Fruit fly (Drosophila melanogaster) whole organism, embryonic: Measurements from ENCODE around the gene MESR6.

Source experiments
- ATbp ChIP-seq: fragments of 200-800 bp; sonication (Bioruptor generic); optimal IDR thresholded peaks from 2 replicates; lab custom pipeline; 2017; ENCODE audit warnings: missing biosample characterization, mild to moderate bottlenecking, missing genetic modification characterization, missing genetic modification reagents
- Bdp1 ChIP-seq: fragments of 200-800 bp; sonication (Bioruptor generic); optimal IDR thresholded peaks from 3 replicates; lab custom pipeline; 2016; ENCODE audit warnings: missing biosample characterization, missing genetic modification characterization
- Bgb ChIP-seq: fragments of 200-800 bp; sonication (Bioruptor generic); IDR thresholded peaks from 2 replicates; pipeline ENCODE4 v1.3.6; 2022; ENCODE audit warnings: missing biosample characterization, missing genetic modification characterization; ENCODE audit not compliant: partially characterized antibody
- Bteb2 ChIP-seq: fragments of 200-800 bp; sonication (Bioruptor generic); optimal IDR thresholded peaks from 2 replicates; lab custom pipeline; 2016; ENCODE audit warnings: missing biosample characterization, missing genetic modification characterization
- CG1024 ChIP-seq: fragments of 200-800 bp; sonication (Bioruptor generic); IDR thresholded peaks from 2 replicates; pipeline ENCODE4 v1.3.6; 2022; ENCODE audit warnings: missing biosample characterization, missing genetic modification characterization
- CG10274 ChIP-seq: fragments of 200-800 bp; sonication (Bioruptor generic); optimal IDR thresholded peaks from 3 replicates; lab custom pipeline; 2017; ENCODE audit warnings: missing biosample characterization, mild to moderate bottlenecking, missing genetic modification characterization
- CG11504 ChIP-seq: fragments of 200-800 bp; sonication (Bioruptor generic); optimal IDR thresholded peaks from 3 replicates; lab custom pipeline; 2019; ENCODE audit warnings: missing biosample characterization, mild to moderate bottlenecking, missing genetic modification characterization, moderate library complexity
- CG14667 ChIP-seq: fragments of 200-800 bp; sonication (Bioruptor generic); IDR thresholded peaks from 2 replicates; pipeline ENCODE4 v1.3.6; 2022; ENCODE audit warnings: missing biosample characterization, missing genetic modification characterization
- CG15514 ChIP-seq: fragments of 200-800 bp; sonication (Bioruptor generic); optimal IDR thresholded peaks from 3 replicates; lab custom pipeline; 2017; ENCODE audit warnings: missing biosample characterization, missing genetic modification characterization, mild to moderate bottlenecking, moderate library complexity, missing genetic modification reagents
- CG15696 ChIP-seq: fragments of 200-800 bp; sonication (Bioruptor generic); optimal IDR thresholded peaks from 2 replicates; lab custom pipeline; 2019; ENCODE audit warnings: missing biosample characterization, mild to moderate bottlenecking, missing genetic modification characterization, moderate library complexity
- CG16863 ChIP-seq: fragments of 200-800 bp; sonication (Bioruptor generic); optimal IDR thresholded peaks from 3 replicates; lab custom pipeline; 2016; ENCODE audit warnings: missing biosample characterization, missing genetic modification characterization
- CG17328 ChIP-seq: fragments of 200-800 bp; sonication (Bioruptor generic); IDR thresholded peaks from 2 replicates; pipeline ENCODE4 v1.3.6; 2022; ENCODE audit warnings: missing biosample characterization, missing genetic modification characterization
- CG17385 ChIP-seq: fragments of 200-800 bp; sonication (Bioruptor generic); optimal IDR thresholded peaks from 3 replicates; lab custom pipeline; 2018; ENCODE audit warnings: missing biosample characterization, mild to moderate bottlenecking, missing genetic modification characterization
- CG18011 ChIP-seq: fragments of 200-800 bp; sonication (Bioruptor generic); optimal IDR thresholded peaks from 2 replicates; lab custom pipeline; 2017; ENCODE audit warnings: missing biosample characterization, missing genetic modification characterization, mild to moderate bottlenecking, moderate library complexity, missing genotype
- CG18262 ChIP-seq: fragments of 200-800 bp; optimal IDR thresholded peaks from 3 replicates; lab custom pipeline; 2019; ENCODE audit warnings: missing biosample characterization, mild to moderate bottlenecking, missing genetic modification characterization, moderate library complexity
- CG2202 ChIP-seq: fragments of 200-800 bp; sonication (Bioruptor generic); optimal IDR thresholded peaks from 2 replicates; lab custom pipeline; 2018; ENCODE audit warnings: missing biosample characterization, mild to moderate bottlenecking, missing genetic modification characterization
- CG2712 ChIP-seq: fragments of 200-800 bp; optimal IDR thresholded peaks from 3 replicates; lab custom pipeline; 2019; ENCODE audit warnings: missing biosample characterization, mild to moderate bottlenecking, missing genetic modification characterization, moderate library complexity
- CG30020 ChIP-seq: fragments of 200-800 bp; optimal IDR thresholded peaks from 2 replicates; lab custom pipeline; 2019; ENCODE audit warnings: missing biosample characterization, mild to moderate bottlenecking, missing genetic modification characterization, moderate library complexity
- CG3726 ChIP-seq: fragments of 200-800 bp; sonication (Bioruptor generic); IDR thresholded peaks from 3 replicates; pipeline ENCODE4, ENCODE4 v1.3.6; 2022; ENCODE audit warnings: missing biosample characterization, missing genetic modification characterization
- CG3847 ChIP-seq: fragments of 200-800 bp; sonication (Bioruptor generic); IDR thresholded peaks from 2 replicates; pipeline ENCODE4 v1.3.6; 2022; ENCODE audit warnings: missing biosample characterization, missing genetic modification characterization
- CG42726 ChIP-seq: fragments of 200-800 bp; sonication (Bioruptor generic); IDR thresholded peaks from 2 replicates; pipeline ENCODE4 v1.3.6; 2022; ENCODE audit warnings: missing biosample characterization, missing genetic modification characterization; ENCODE audit not compliant: partially characterized antibody
- CG6813 ChIP-seq: fragments of 200-800 bp; sonication (Bioruptor generic); optimal IDR thresholded peaks from 2 replicates; lab custom pipeline; 2017; ENCODE audit warnings: missing biosample characterization, missing genetic modification characterization, mild to moderate bottlenecking, moderate library complexity, missing genetic modification reagents
- CG6854 ChIP-seq: fragments of 200-800 bp; sonication (Bioruptor generic); optimal IDR thresholded peaks from 3 replicates; lab custom pipeline; 2017; ENCODE audit warnings: missing biosample characterization, mild to moderate bottlenecking, missing genetic modification characterization
- CG8281 ChIP-seq: fragments of 200-800 bp; sonication (Bioruptor generic); optimal IDR thresholded peaks from 2 replicates; lab custom pipeline; 2018; ENCODE audit warnings: missing biosample characterization, mild to moderate bottlenecking, missing genetic modification characterization, moderate library complexity
- CTCF ChIP-seq: fragments of 200-800 bp; sonication (Bioruptor generic); optimal IDR thresholded peaks from 2 replicates; lab custom pipeline; 2017; ENCODE audit warnings: missing biosample characterization, mild to moderate bottlenecking, missing genetic modification characterization, moderate library complexity
- D19A ChIP-seq: fragments of 200-800 bp; optimal IDR thresholded peaks from 3 replicates; lab custom pipeline; 2019; ENCODE audit warnings: missing biosample characterization, mild to moderate bottlenecking, missing genetic modification characterization, moderate library complexity
- Doc3 ChIP-seq: fragments of 200-800 bp; sonication (Bioruptor generic); IDR thresholded peaks from 3 replicates; pipeline ENCODE4 v1.3.6; 2022; ENCODE audit warnings: missing biosample characterization, missing genetic modification characterization; ENCODE audit not compliant: partially characterized antibody
- Ets65A ChIP-seq: fragments of 200-800 bp; sonication (Bioruptor generic); peaks from one replicate; lab custom pipeline; 2016; ENCODE audit warnings: missing biosample characterization, missing genetic modification characterization
- Fer1 ChIP-seq: fragments of 200-800 bp; sonication (Bioruptor generic); optimal IDR thresholded peaks from 2 replicates; lab custom pipeline; 2017; ENCODE audit warnings: missing biosample characterization, mild to moderate bottlenecking, missing genetic modification characterization
- HLHmδ ChIP-seq: fragments of 200-800 bp; sonication (Bioruptor generic); optimal IDR thresholded peaks from 2 replicates; lab custom pipeline; 2018; ENCODE audit warnings: missing biosample characterization, mild to moderate bottlenecking, missing genetic modification characterization, moderate library complexity
- HmgD ChIP-seq: fragments of 200-800 bp; sonication (Bioruptor generic); optimal IDR thresholded peaks from 3 replicates; lab custom pipeline; 2016; ENCODE audit warnings: missing biosample characterization, missing genetic modification characterization
- Hr3 ChIP-seq: fragments of 200-800 bp; sonication (Bioruptor generic); optimal IDR thresholded peaks from 3 replicates; lab custom pipeline; 2016; ENCODE audit warnings: missing biosample characterization, missing genetic modification characterization
- Hsf ChIP-seq: fragments of 200-800 bp; sonication (Bioruptor generic); optimal IDR thresholded peaks from 3 replicates; lab custom pipeline; 2016; ENCODE audit warnings: missing biosample characterization, missing genetic modification characterization
- NK7.1 ChIP-seq: fragments of 200-800 bp; sonication (Bioruptor generic); optimal IDR thresholded peaks from 3 replicates; lab custom pipeline; 2016; ENCODE audit warnings: missing biosample characterization, missing genetic modification characterization
- Optix ChIP-seq: fragments of 200-800 bp; sonication (Bioruptor generic); IDR thresholded peaks from 3 replicates; pipeline ENCODE4 v1.3.6; 2022; ENCODE audit warnings: missing biosample characterization, missing genetic modification characterization
- Scr ChIP-seq: fragments of 200-800 bp; sonication (Bioruptor generic); IDR thresholded peaks from 2 replicates; pipeline ENCODE4 v1.3.6; 2022; ENCODE audit warnings: missing biosample characterization, missing genetic modification characterization; ENCODE audit not compliant: partially characterized antibody
- Sry-δ ChIP-seq: fragments of 200-800 bp; sonication (Bioruptor generic); optimal IDR thresholded peaks from 2 replicates; lab custom pipeline; 2016; ENCODE audit warnings: missing biosample characterization, missing genetic modification characterization
- aop ChIP-seq: fragments of 200-800 bp; sonication (Bioruptor generic); IDR thresholded peaks from 2 replicates; pipeline ENCODE4 v1.3.6; 2022; ENCODE audit warnings: missing biosample characterization, missing genetic modification characterization
- ap ChIP-seq: fragments of 200-800 bp; sonication (Bioruptor generic); IDR thresholded peaks from 2 replicates; pipeline ENCODE4 v1.3.6; 2022; ENCODE audit warnings: missing biosample characterization, missing genetic modification characterization
- eyg ChIP-seq: fragments of 200-800 bp; sonication (Bioruptor generic); optimal IDR thresholded peaks from 3 replicates; lab custom pipeline; 2016; ENCODE audit warnings: missing biosample characterization, missing genetic modification characterization
- ind ChIP-seq: fragments of 200-800 bp; sonication (Bioruptor generic); optimal IDR thresholded peaks from 3 replicates; lab custom pipeline; 2016; ENCODE audit warnings: missing biosample characterization, missing genetic modification characterization
- ken ChIP-seq: fragments of 200-800 bp; sonication (Bioruptor generic); IDR thresholded peaks from 3 replicates; pipeline ENCODE4 v1.3.6; 2022; ENCODE audit warnings: missing biosample characterization, missing genetic modification characterization
- lab ChIP-seq: fragments of 200-800 bp; sonication (Bioruptor generic); optimal IDR thresholded peaks from 3 replicates; lab custom pipeline; 2017; ENCODE audit warnings: missing biosample characterization, missing genetic modification characterization, mild to moderate bottlenecking, moderate library complexity, missing genetic modification reagents
- pan ChIP-seq, 4 experiments: fragments of >200 bp in 3 of 4; fragments of 200-800 bp in 1 of 4; sonication (Bioruptor generic) in 1 of 4; optimal IDR thresholded peaks in 3 of 4; IDR thresholded peaks in 1 of 4; 2 replicates each; pipeline versions ENCODE4 v1.3.6 to Lab custom; 2017 to 2022; ENCODE audit warnings: missing biosample characterization in 2 of 4, missing genetic modification characterization in 2 of 4, mixed read lengths in 1 of 4
- row ChIP-seq: fragments of 200-800 bp; sonication (Bioruptor generic); IDR thresholded peaks from 3 replicates; pipeline ENCODE4 v1.3.6; 2022; ENCODE audit warnings: missing biosample characterization, missing genetic modification characterization
- salm ChIP-seq: fragments of 200-800 bp; sonication (Bioruptor generic); optimal IDR thresholded peaks from 2 replicates; lab custom pipeline; 2018; ENCODE audit warnings: missing biosample characterization, mild to moderate bottlenecking, missing genetic modification characterization
- schlank ChIP-seq: fragments of 200-800 bp; sonication (Bioruptor generic); optimal IDR thresholded peaks from 2 replicates; lab custom pipeline; 2018; ENCODE audit warnings: missing biosample characterization, mild to moderate bottlenecking, missing genetic modification characterization
- tap ChIP-seq: fragments of 200-800 bp; optimal IDR thresholded peaks from 3 replicates; lab custom pipeline; 2019; ENCODE audit warnings: missing biosample characterization, mild to moderate bottlenecking, missing genetic modification characterization, moderate library complexity
- tgo ChIP-seq: fragments of 200-800 bp; sonication (Bioruptor generic); IDR thresholded peaks from 3 replicates; pipeline ENCODE4 v1.3.6; 2022; ENCODE audit warnings: missing biosample characterization, missing genetic modification characterization
- tin ChIP-seq: fragments of 200-800 bp; sonication (Bioruptor generic); optimal IDR thresholded peaks from 3 replicates; lab custom pipeline; 2016; ENCODE audit warnings: missing biosample characterization, missing genetic modification characterization
- unpg ChIP-seq: fragments of 200-800 bp; sonication (Bioruptor generic); optimal IDR thresholded peaks from 3 replicates; lab custom pipeline; 2018; ENCODE audit warnings: missing biosample characterization, mild to moderate bottlenecking, missing genetic modification characterization, moderate library complexity

The MESR6 gene

dm6 chr3L:19097665-19098082 is 5.2 kb downstream of the MESR6 start, which contains the start of the genes Naxd and CG14079 (continued):
- TF ChIP-seq Optix (GFP tag; lab: Robert Waterston, UW) (no peak), tap (tag; lab: Kevin White, UChicago) (no peak), CG3726 (GFP tag; lab: Robert Waterston, UW) (no peak), aop (GFP tag; lab: Robert Waterston, UW) (no peak), CTCF (no peak), CG1024 (no peak), CG14667 (GFP tag; lab: Robert Waterston, UW) (peak; percentile 62), Doc3 (GFP tag; lab: Robert Waterston, UW) (no peak), Bteb2 (GFP tag; lab: Kevin White, UChicago) (peak; percentile 7), HLHmδ (GFP tag; lab: Kevin White, UChicago) (no peak), D19A (tag; lab: Kevin White, UChicago) (peak; percentile 55), ind (GFP tag; lab: Kevin White, UChicago) (peak; percentile 55), unpg (peak; percentile 77), CG2712 (peak; percentile 73), CG17385 (GFP tag; lab: Kevin White, UChicago) (no peak), Scr (GFP tag; lab: Robert Waterston, UW) (0 out of 2 replicates have a peak, but pooled peaks have one; percentile 27), Bgb (GFP tag; lab: Robert Waterston, UW) (peak; percentile 31; the same call in 1 of the 2 replicates), CG11504 (tag; lab: Kevin White, UChicago) (peak; percentile 65), ap (GFP tag; lab: Robert Waterston, UW) (peak; percentile 68), NK7.1 (GFP tag; lab: Kevin White, UChicago) (no peak), CG30020 (tag; lab: Kevin White, UChicago) (peak; percentile 31), CG15514 (GFP tag; lab: Kevin White, UChicago) (peak; percentile 37), eyg (GFP tag; lab: Kevin White, UChicago) (no peak), Sry-δ (GFP tag; lab: Kevin White, UChicago) (peak; percentile 63), CG8281 (no peak), CG17328 (GFP tag; lab: Robert Waterston, UW) (no peak; the same call in 1 of the 2 replicates), Fer1 (peak; percentile 35), CG2202 (tag; lab: Kevin White, UChicago) (peak; percentile 28), CG16863 (GFP tag; lab: Kevin White, UChicago) (peak; percentile 8), ATbp (peak; percentile 63), CG6854 (GFP tag; lab: Kevin White, UChicago) (no peak), salm (tag; lab: Kevin White, UChicago) (peak; percentile 33), Hr3 (GFP tag; lab: Kevin White, UChicago) (peak; percentile 73), Hsf (GFP tag; lab: Kevin White, UChicago) (peak; percentile 42), lab (GFP tag; lab: Kevin White, UChicago) (no peak), CG3847 (GFP tag; lab: Robert Waterston, UW) (peak; percentile 67), CG10274 (GFP tag; lab: Kevin White, UChicago) (no peak), CG18011 (GFP tag; lab: Kevin White, UChicago) (peak; percentile 28), tgo (GFP tag; lab: Robert Waterston, UW) (peak; percentile 60; the same call in 2 of the 3 replicates), HmgD (no peak), tin (GFP tag; lab: Kevin White, UChicago) (peak; percentile 37), pan (optimal IDR thresholded peaks at IDR 0.05; lab: Kevin White, UChicago) (no peak), pan (GFP tag; optimal IDR thresholded peaks at IDR 0.05 in 1 of 2, IDR thresholded peaks at IDR 0.05 in 1 of 2) (peak in 1 of 2 experiments; percentile 76), CG15696 (tag; lab: Kevin White, UChicago) (peak; percentile 14), CG6813 (GFP tag; lab: Kevin White, UChicago) (no peak), schlank (tag; lab: Kevin White, UChicago) (no peak), ken (GFP tag; lab: Robert Waterston, UW) (peak; percentile 76), Ets65A (GFP tag; lab: Kevin White, UChicago) (peak; percentile 90), row (GFP tag; lab: Robert Waterston, UW) (peak; percentile 92), CG42726 (GFP tag; lab: Robert Waterston, UW) (no peak), CG18262 (peak; percentile 63), Bdp1 (no peak)
